Fruit fly (Drosophila melanogaster) whole organism, embryonic: ENCODE results near the gene CG9577.
A peak's percentile ranks its signal among the peaks of the same experiment; 100 is the strongest.

Experiments used
- CG10274 ChIP-seq: fragments of 200-800 bp; sonication (Bioruptor generic); optimal IDR thresholded peaks from 3 replicates; lab custom pipeline; 2017; ENCODE audit warnings: missing biosample characterization, mild to moderate bottlenecking, missing genetic modification characterization
- CG10366 ChIP-seq: fragments of 200-800 bp; sonication (Bioruptor generic); IDR thresholded peaks from 2 replicates; pipeline ENCODE4 v1.3.6; 2022; ENCODE audit warnings: missing biosample characterization, missing genetic modification characterization
- CG11085 ChIP-seq: fragments of 200-800 bp; sonication (Bioruptor generic); IDR thresholded peaks from 2 replicates; pipeline ENCODE4 v1.3.6; 2022; ENCODE audit warnings: missing biosample characterization, missing genetic modification characterization
- CG11247 ChIP-seq: fragments of 200-800 bp; sonication (Bioruptor generic); IDR thresholded peaks from 2 replicates; pipeline ENCODE4 v1.3.6; 2022; ENCODE audit warnings: missing biosample characterization, missing genetic modification characterization
- CG11560 ChIP-seq: fragments of 200-800 bp; sonication (Bioruptor generic); IDR thresholded peaks from 3 replicates; pipeline ENCODE4 v1.3.6; 2022; ENCODE audit warnings: missing biosample characterization, missing genetic modification characterization
- CG12071 ChIP-seq: fragments of 200-800 bp; sonication (Bioruptor generic); optimal IDR thresholded peaks from 3 replicates; lab custom pipeline; 2018; ENCODE audit warnings: missing biosample characterization, mild to moderate bottlenecking, missing genetic modification characterization
- CG1233 ChIP-seq: fragments of 200-800 bp; sonication (Bioruptor generic); optimal IDR thresholded peaks from 4 replicates; lab custom pipeline; 2018; ENCODE audit warnings: missing biosample characterization, mild to moderate bottlenecking, missing genetic modification characterization
- CG13775 ChIP-seq: fragments of 200-800 bp; sonication (Bioruptor generic); optimal IDR thresholded peaks from 3 replicates; lab custom pipeline; 2017; ENCODE audit warnings: missing biosample characterization, mild to moderate bottlenecking, missing genetic modification characterization
- CG14050 ChIP-seq: fragments of 200-800 bp; sonication (Bioruptor generic); IDR thresholded peaks from 3 replicates; pipeline ENCODE4 v1.3.6; 2022; ENCODE audit warnings: missing biosample characterization, missing genetic modification characterization
- CG14667 ChIP-seq: fragments of 200-800 bp; sonication (Bioruptor generic); IDR thresholded peaks from 2 replicates; pipeline ENCODE4 v1.3.6; 2022; ENCODE audit warnings: missing biosample characterization, missing genetic modification characterization
- CG1647 ChIP-seq: fragments of 200-800 bp; sonication (Bioruptor generic); optimal IDR thresholded peaks from 3 replicates; lab custom pipeline; 2016; ENCODE audit warnings: missing biosample characterization, missing genetic modification characterization
- CG17359 ChIP-seq: fragments of 200-800 bp; sonication (Bioruptor generic); optimal IDR thresholded peaks from 3 replicates; lab custom pipeline; 2018; ENCODE audit warnings: missing biosample characterization, mild to moderate bottlenecking, missing genetic modification characterization, moderate library complexity
- CG17361 ChIP-seq: fragments of 200-800 bp; sonication (Bioruptor generic); IDR thresholded peaks from 3 replicates; pipeline ENCODE4 v1.3.6; 2022; ENCODE audit warnings: missing biosample characterization, missing genetic modification characterization
- CG2120 ChIP-seq: fragments of 200-800 bp; sonication (Bioruptor generic); optimal IDR thresholded peaks from 3 replicates; lab custom pipeline; 2016; ENCODE audit warnings: missing biosample characterization, missing genetic modification characterization
- CG2202 ChIP-seq: fragments of 200-800 bp; sonication (Bioruptor generic); optimal IDR thresholded peaks from 2 replicates; lab custom pipeline; 2018; ENCODE audit warnings: missing biosample characterization, mild to moderate bottlenecking, missing genetic modification characterization
- CG30431 ChIP-seq: fragments of 200-800 bp; sonication (Bioruptor generic); optimal IDR thresholded peaks from 2 replicates; lab custom pipeline; 2017; ENCODE audit warnings: missing biosample characterization, missing genetic modification characterization
- CG31365 ChIP-seq: fragments of 200-800 bp; sonication (Bioruptor generic); optimal IDR thresholded peaks from 2 replicates; lab custom pipeline; 2018; ENCODE audit warnings: missing biosample characterization, mild to moderate bottlenecking, missing genetic modification characterization
- CG32772 ChIP-seq: fragments of 200-800 bp; sonication (Bioruptor generic); IDR thresholded peaks from 2 replicates; pipeline ENCODE4 v1.3.6; 2022; ENCODE audit warnings: missing biosample characterization, missing genetic modification characterization
- CG33213 ChIP-seq: fragments of 200-800 bp; sonication (Bioruptor generic); optimal IDR thresholded peaks from 3 replicates; lab custom pipeline; 2016; ENCODE audit warnings: missing biosample characterization, missing genetic modification characterization
- CG3726 ChIP-seq: fragments of 200-800 bp; sonication (Bioruptor generic); IDR thresholded peaks from 3 replicates; pipeline ENCODE4, ENCODE4 v1.3.6; 2022; ENCODE audit warnings: missing biosample characterization, missing genetic modification characterization
- CG4360 ChIP-seq: fragments of 200-800 bp; sonication (Bioruptor generic); IDR thresholded peaks from 2 replicates; pipeline ENCODE4 v1.3.6; 2022; ENCODE audit warnings: missing biosample characterization, missing genetic modification characterization
- CG4707 ChIP-seq: fragments of 200-800 bp; sonication (Bioruptor generic); optimal IDR thresholded peaks from 2 replicates; lab custom pipeline; 2018; ENCODE audit warnings: missing biosample characterization, mild to moderate bottlenecking, missing genetic modification characterization, moderate library complexity
- CG7928 ChIP-seq: fragments of 200-800 bp; sonication (Bioruptor generic); optimal IDR thresholded peaks from 2 replicates; lab custom pipeline; 2017; ENCODE audit warnings: missing biosample characterization, mild to moderate bottlenecking, missing genetic modification characterization
- Dip3 ChIP-seq: fragments of 200-800 bp; sonication (Bioruptor generic); optimal IDR thresholded peaks from 3 replicates; lab custom pipeline; 2016; ENCODE audit warnings: missing biosample characterization, missing genetic modification characterization
- Drgx ChIP-seq: fragments of 200-800 bp; sonication (Bioruptor generic); IDR thresholded peaks from 2 replicates; pipeline ENCODE4 v1.3.6; 2022; ENCODE audit warnings: missing biosample characterization, missing genetic modification characterization
- Gsc ChIP-seq: fragments of 200-800 bp; sonication (Bioruptor generic); IDR thresholded peaks from 2 replicates; pipeline ENCODE4 v1.3.6; 2022; ENCODE audit warnings: missing biosample characterization, missing genetic modification characterization
- HLH3B ChIP-seq: fragments of 200-800 bp; sonication (Bioruptor generic); IDR thresholded peaks from 2 replicates; pipeline ENCODE4 v1.3.6; 2022; ENCODE audit warnings: missing biosample characterization, missing genetic modification characterization
- Hr3 ChIP-seq: fragments of 200-800 bp; sonication (Bioruptor generic); optimal IDR thresholded peaks from 3 replicates; lab custom pipeline; 2016; ENCODE audit warnings: missing biosample characterization, missing genetic modification characterization
- Hr78 ChIP-seq, 2 experiments: fragments of 200-800 bp in 1 of 2; fragments of >200 bp in 1 of 2; sonication (Bioruptor generic) in 1 of 2; optimal IDR thresholded peaks; 2 replicates each; lab custom pipeline; 2017 to 2019; ENCODE audit warnings: missing biosample characterization in 2 of 2, missing genetic modification characterization in 2 of 2, mild to moderate bottlenecking in 1 of 2, moderate library complexity in 1 of 2
- Med ChIP-seq: fragments of 200-800 bp; sonication (Bioruptor generic); peaks from one replicate; lab custom pipeline; 2016; ENCODE audit warnings: missing biosample characterization, missing genetic modification characterization, mild to moderate bottlenecking, inconsistent platforms, moderate library complexity
- Mes4 ChIP-seq: fragments of 200-800 bp; sonication (Bioruptor generic); optimal IDR thresholded peaks from 2 replicates; lab custom pipeline; 2016; ENCODE audit warnings: missing biosample characterization, missing genetic modification characterization
- Nf-YA ChIP-seq: fragments of 200-800 bp; sonication (Bioruptor generic); IDR thresholded peaks from 2 replicates; pipeline ENCODE4 v1.3.6; 2022; ENCODE audit warnings: missing biosample characterization, missing genetic modification characterization
- PHDP ChIP-seq: fragments of 200-800 bp; sonication (Bioruptor generic); optimal IDR thresholded peaks from 3 replicates; lab custom pipeline; 2018; ENCODE audit warnings: missing biosample characterization, mild to moderate bottlenecking, missing genetic modification characterization, moderate library complexity
- TFAM ChIP-seq: fragments of 200-800 bp; sonication (Bioruptor generic); optimal IDR thresholded peaks from 2 replicates; lab custom pipeline; 2017; ENCODE audit warnings: missing biosample characterization, missing genetic modification characterization, inconsistent platforms
- aop ChIP-seq: fragments of 200-800 bp; sonication (Bioruptor generic); IDR thresholded peaks from 2 replicates; pipeline ENCODE4 v1.3.6; 2022; ENCODE audit warnings: missing biosample characterization, missing genetic modification characterization
- fd102C ChIP-seq: fragments of 200-800 bp; sonication (Bioruptor generic); optimal IDR thresholded peaks from 2 replicates; lab custom pipeline; 2018; ENCODE audit warnings: missing biosample characterization, mild to moderate bottlenecking, missing genetic modification characterization, moderate library complexity
- ftz-f1 ChIP-seq: fragments of 200-800 bp; sonication (Bioruptor generic); optimal IDR thresholded peaks from 2 replicates; lab custom pipeline; 2016; ENCODE audit warnings: missing biosample characterization, missing genetic modification characterization
- grn ChIP-seq: fragments of 200-800 bp; sonication (Bioruptor generic); optimal IDR thresholded peaks from 3 replicates; lab custom pipeline; 2017; ENCODE audit warnings: missing biosample characterization, missing genetic modification characterization
- h ChIP-seq: fragments of >200 bp; optimal IDR thresholded peaks from 2 replicates; lab custom pipeline; 2017
- lab ChIP-seq: fragments of 200-800 bp; sonication (Bioruptor generic); optimal IDR thresholded peaks from 3 replicates; lab custom pipeline; 2017; ENCODE audit warnings: missing biosample characterization, missing genetic modification characterization, mild to moderate bottlenecking, moderate library complexity, missing genetic modification reagents
- lilli ChIP-seq: fragments of 200-800 bp; sonication (Bioruptor generic); optimal IDR thresholded peaks from 3 replicates; lab custom pipeline; 2016; ENCODE audit warnings: missing biosample characterization, missing genetic modification characterization
- nau ChIP-seq: fragments of 200-800 bp; sonication (Bioruptor generic); optimal IDR thresholded peaks from 3 replicates; lab custom pipeline; 2017; ENCODE audit warnings: missing biosample characterization, mild to moderate bottlenecking, missing genetic modification characterization, missing genetic modification reagents
- pnt ChIP-seq: fragments of 200-800 bp; sonication (Bioruptor generic); optimal IDR thresholded peaks from 3 replicates; lab custom pipeline; 2016; ENCODE audit warnings: missing biosample characterization, missing genetic modification characterization
- prd ChIP-seq, 3 experiments: fragments of >200 bp in 2 of 3; fragments of 200-800 bp in 1 of 3; sonication (Bioruptor generic) in 1 of 3; optimal IDR thresholded peaks in 2 of 3; IDR thresholded peaks in 1 of 3; 2 replicates in 2 of 3; 3 replicates in 1 of 3; pipeline versions ENCODE4 v1.3.6 to Lab custom; 2017 to 2022; ENCODE audit warnings: missing biosample characterization in 1 of 3, missing genetic modification characterization in 1 of 3
- scrt ChIP-seq: fragments of 200-800 bp; sonication (Bioruptor generic); optimal IDR thresholded peaks from 2 replicates; lab custom pipeline; 2018; ENCODE audit warnings: missing biosample characterization, mild to moderate bottlenecking, missing genetic modification characterization, moderate library complexity
- sob ChIP-seq: fragments of 200-800 bp; sonication (Bioruptor generic); IDR thresholded peaks from 2 replicates; pipeline ENCODE4 v1.3.6; 2022; ENCODE audit warnings: missing biosample characterization, missing genetic modification characterization
- sr ChIP-seq: fragments of 200-800 bp; sonication (Bioruptor generic); IDR thresholded peaks from 3 replicates; pipeline ENCODE4 v1.3.6; 2022; ENCODE audit warnings: missing biosample characterization, missing genetic modification characterization
- tap ChIP-seq: fragments of 200-800 bp; optimal IDR thresholded peaks from 3 replicates; lab custom pipeline; 2019; ENCODE audit warnings: missing biosample characterization, mild to moderate bottlenecking, missing genetic modification characterization, moderate library complexity
- tgo ChIP-seq: fragments of 200-800 bp; sonication (Bioruptor generic); IDR thresholded peaks from 3 replicates; pipeline ENCODE4 v1.3.6; 2022; ENCODE audit warnings: missing biosample characterization, missing genetic modification characterization
- tin ChIP-seq: fragments of 200-800 bp; sonication (Bioruptor generic); optimal IDR thresholded peaks from 3 replicates; lab custom pipeline; 2016; ENCODE audit warnings: missing biosample characterization, missing genetic modification characterization
- tna ChIP-seq: fragments of 200-800 bp; sonication (Bioruptor generic); IDR thresholded peaks from 2 replicates; pipeline ENCODE4 v1.3.6; 2022; ENCODE audit warnings: missing biosample characterization, missing genetic modification characterization; ENCODE audit not compliant: partially characterized antibody
- zen2 ChIP-seq: fragments of 200-800 bp; sonication (Bioruptor generic); IDR thresholded peaks from 3 replicates; pipeline ENCODE4 v1.3.6; 2022; ENCODE audit warnings: missing biosample characterization, missing genetic modification characterization; ENCODE audit not compliant: partially characterized antibody

The CG9577 gene

DNA sequence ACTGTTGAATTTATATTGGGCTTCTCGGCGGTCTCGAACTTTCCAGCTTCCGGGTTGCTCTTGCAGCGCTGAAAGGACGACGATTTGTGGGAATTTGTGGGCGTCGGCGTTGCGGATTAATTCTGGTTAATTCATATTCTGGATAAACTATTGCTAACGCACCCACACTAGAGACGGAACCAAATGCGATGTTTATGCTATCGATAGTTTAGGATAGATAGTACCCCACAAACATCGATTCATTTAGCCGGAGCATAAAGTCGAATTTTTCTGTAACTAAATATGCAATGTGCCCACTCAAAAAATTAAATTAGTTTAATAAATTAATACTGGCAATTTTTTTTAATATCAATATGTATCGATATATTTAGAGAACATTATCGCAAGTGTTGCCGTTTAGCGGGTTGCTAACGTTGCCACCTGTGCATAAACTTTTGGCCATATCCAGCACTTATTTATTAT is 6.8 kb upstream of the CG9577 start, which contains the start of gene Rab35 (continued):
- no peak for TF ChIP-seq CG10274 (GFP tag; lab: Kevin White, UChicago)
- no peak for TF ChIP-seq Hr78 (GFP tag; optimal IDR thresholded peaks at IDR 0.05; lab: Kevin White, UChicago)
- TF ChIP-seq CG4707 (GFP tag; lab: Kevin White, UChicago) = no peak
- no peak for TF ChIP-seq CG30431
- peak; percentile 25 for TF ChIP-seq lab (GFP tag; lab: Kevin White, UChicago)
- TF ChIP-seq prd (optimal IDR thresholded peaks at IDR 0.05; lab: Kevin White, UChicago) = no peak
- peak; percentile 38; the same call in 1 of the 3 replicates for TF ChIP-seq prd (GFP tag; IDR thresholded peaks at IDR 0.05; lab: Robert Waterston, UW)
- TF ChIP-seq CG11247 (GFP tag; lab: Robert Waterston, UW) = no peak
- TF ChIP-seq pnt (GFP tag; lab: Kevin White, UChicago) = no peak
- TF ChIP-seq CG2120 (GFP tag; lab: Kevin White, UChicago) = peak; percentile 49
- TF ChIP-seq Hr3 (GFP tag; lab: Kevin White, UChicago) = no peak
- TF ChIP-seq CG14050 = no peak
- no peak for TF ChIP-seq TFAM (GFP tag; lab: Kevin White, UChicago)
- TF ChIP-seq nau (GFP tag; lab: Kevin White, UChicago) = no peak
- no peak for TF ChIP-seq Drgx (GFP tag; lab: Robert Waterston, UW)
- no peak for TF ChIP-seq CG1233
- TF ChIP-seq HLH3B = no peak
- TF ChIP-seq Gsc = no peak
- TF ChIP-seq CG12071 (GFP tag; lab: Kevin White, UChicago) = no peak
- peak; percentile 2 for TF ChIP-seq Dip3 (GFP tag; lab: Kevin White, UChicago)
- peak; percentile 48 for TF ChIP-seq lilli
- peak; percentile 18 for TF ChIP-seq tin (GFP tag; lab: Kevin White, UChicago)
- TF ChIP-seq Mes4 (GFP tag; lab: Kevin White, UChicago) = no peak
- no peak for TF ChIP-seq grn (GFP tag; lab: Kevin White, UChicago)
- no peak for TF ChIP-seq CG2202 (tag; lab: Kevin White, UChicago)
- TF ChIP-seq ftz-f1 (GFP tag; lab: Kevin White, UChicago) = no peak
- no peak for TF ChIP-seq CG1647 (GFP tag; lab: Kevin White, UChicago)
- no peak for TF ChIP-seq CG3726 (GFP tag; lab: Robert Waterston, UW)
- TF ChIP-seq scrt = no peak
- TF ChIP-seq CG31365 (tag; lab: Kevin White, UChicago) = no peak
- no peak for TF ChIP-seq tap (tag; lab: Kevin White, UChicago)
- no peak for TF ChIP-seq sr
- no peak for TF ChIP-seq aop
- no peak for TF ChIP-seq PHDP (tag; lab: Kevin White, UChicago)
- TF ChIP-seq tgo (GFP tag; lab: Robert Waterston, UW) = no peak
- no peak for TF ChIP-seq CG11085 (GFP tag; lab: Robert Waterston, UW)
- no peak for TF ChIP-seq CG11560 (tag; lab: Robert Waterston, UW)
- peak; percentile 66 for TF ChIP-seq Med (GFP tag; lab: Kevin White, UChicago)
- no peak for TF ChIP-seq Nf-YA
- TF ChIP-seq CG10366 (GFP tag; lab: Robert Waterston, UW) = no peak
- no peak for TF ChIP-seq CG4360
- peak; percentile 90 for TF ChIP-seq zen2 (GFP tag; lab: Robert Waterston, UW)
- no peak for TF ChIP-seq CG32772 (GFP tag; lab: Robert Waterston, UW)
- TF ChIP-seq tna = peak; percentile 80
- TF ChIP-seq CG33213 (GFP tag; lab: Kevin White, UChicago) = no peak
- TF ChIP-seq CG13775 = no peak
- TF ChIP-seq CG7928 (GFP tag; lab: Kevin White, UChicago) = no peak
- no peak for TF ChIP-seq fd102C (GFP tag; lab: Kevin White, UChicago)
- TF ChIP-seq CG17361 = 0 out of 3 replicates have a peak, but pooled peaks have one; percentile 27
- peak; percentile 5; the same call in 1 of the 2 replicates for TF ChIP-seq sob (GFP tag; lab: Robert Waterston, UW)
- TF ChIP-seq h (lab: Kevin White, UChicago) = no peak
- no peak for TF ChIP-seq CG14667 (GFP tag; lab: Robert Waterston, UW)
- peak; percentile 46 for TF ChIP-seq CG17359 (tag; lab: Kevin White, UChicago)
